Worm (Caenorhabditis elegans) whole organism, L4 larva: ENCODE results near the gene ZK632.4.

Experiments
- F10B5.3 ChIP-seq: sonication (generic microtip); optimal IDR thresholded peaks from 2 replicates; lab custom pipeline; 2016; ENCODE audit warnings: mild to moderate bottlenecking, missing genetic modification characterization, missing compliant biosample characterization
- F44E2.7 ChIP-seq: fragments of 200-800 bp; sonication (Bioruptor generic); IDR thresholded peaks from 2 replicates; pipeline ENCODE4 v2.1.2; 2022; ENCODE audit warnings: missing genetic modification characterization, missing compliant biosample characterization
- R02D3.7 ChIP-seq: fragments of 150-350 bp; sonication (generic microtip); optimal IDR thresholded peaks from 3 replicates; lab custom pipeline; 2014; ENCODE audit warnings: missing biosample characterization, missing genetic modification characterization
- T26A8.4 ChIP-seq: fragments of 200-800 bp; sonication (Bioruptor generic); IDR thresholded peaks from 2 replicates; pipeline ENCODE4 v1.3.6; 2022; ENCODE audit warnings: missing genetic modification characterization, missing compliant biosample characterization
- Y48G9A.11 ChIP-seq: fragments of 200-800 bp; sonication (Bioruptor generic); IDR thresholded peaks from 2 replicates; pipeline ENCODE4 v1.3.6; 2022; ENCODE audit warnings: missing genetic modification reagents, missing genetic modification characterization, missing compliant biosample characterization
- Y75B8A.6 ChIP-seq: fragments of 200-800 bp; sonication (Bioruptor generic); IDR thresholded peaks from 2 replicates; pipeline ENCODE4 v1.3.6; 2022; ENCODE audit warnings: missing genetic modification reagents, missing genetic modification characterization, missing compliant biosample characterization
- ZK337.2 ChIP-seq: fragments of 200-800 bp; sonication (Bioruptor generic); IDR thresholded peaks from 2 replicates; pipeline ENCODE4 v1.3.6; 2022; ENCODE audit warnings: missing genetic modification reagents, missing genetic modification characterization, missing compliant biosample characterization
- ZK546.5 ChIP-seq, 2 experiments: sonication (generic microtip); optimal IDR thresholded peaks; 2 replicates each; lab custom pipeline; 2017; ENCODE audit warnings: missing biosample characterization in 2 of 2, missing genetic modification characterization in 2 of 2
- aha-1 ChIP-seq: fragments of 150-350 bp; peaks from one replicate; lab custom pipeline; 2014; ENCODE audit warnings: missing biosample characterization, missing genetic modification characterization
- aly-2 ChIP-seq: sonication (generic microtip); optimal IDR thresholded peaks from 2 replicates; lab custom pipeline; 2018; ENCODE audit warnings: missing biosample characterization, missing genetic modification characterization
- ama-1 ChIP-seq: fragments of 150-350 bp; optimal IDR thresholded peaks from 2 replicates; lab custom pipeline; 2014; ENCODE audit warnings: inconsistent platforms, mixed read lengths
- attf-4 ChIP-seq: sonication (generic microtip); optimal IDR thresholded peaks from 3 replicates; lab custom pipeline; 2017; ENCODE audit warnings: missing biosample characterization, missing genetic modification characterization
- ceh-20 ChIP-seq: fragments of 200-800 bp; sonication (Bioruptor generic); IDR thresholded peaks from 2 replicates; pipeline ENCODE4 v1.3.6; 2022; ENCODE audit warnings: missing genetic modification reagents, missing genetic modification characterization, missing compliant biosample characterization
- ceh-62 ChIP-seq: sonication (generic microtip); optimal IDR thresholded peaks from 2 replicates; lab custom pipeline; 2017; ENCODE audit warnings: missing biosample characterization, missing genetic modification characterization
- cey-2 ChIP-seq: sonication (generic microtip); optimal IDR thresholded peaks from 3 replicates; lab custom pipeline; 2017; ENCODE audit warnings: missing genetic modification characterization, mild to moderate bottlenecking, missing compliant biosample characterization, antibody characterized with exemption, borderline replicate concordance; ENCODE audit not compliant: insufficient read depth
- daf-16 ChIP-seq, 3 experiments: sonication (generic microtip); optimal IDR thresholded peaks; 2 replicates each; lab custom pipeline; 2016 to 2017; ENCODE audit warnings: missing genetic modification characterization in 3 of 3, missing genetic modification reagents in 3 of 3, mild to moderate bottlenecking in 2 of 3, missing compliant biosample characterization in 2 of 3, missing biosample characterization in 1 of 3, moderate library complexity in 1 of 3
- daf-19 ChIP-seq: fragments of 200-800 bp; sonication (Bioruptor generic); conservative IDR thresholded peaks from 2 replicates; pipeline ENCODE4 v1.3.6; 2022; ENCODE audit warnings: missing genetic modification characterization, missing compliant biosample characterization
- dmd-9 ChIP-seq: fragments of 200-800 bp; sonication (Bioruptor generic); IDR thresholded peaks from 2 replicates; pipeline ENCODE4 v1.3.6; 2022; ENCODE audit warnings: missing genetic modification reagents, missing genetic modification characterization, missing compliant biosample characterization
- dpl-1 ChIP-seq: fragments of 150-350 bp; optimal IDR thresholded peaks from 2 replicates; lab custom pipeline; 2014; ENCODE audit warnings: missing biosample characterization, missing genetic modification reagents, missing genetic modification characterization
- egl-43 ChIP-seq: fragments of 200-800 bp; sonication (Bioruptor generic); IDR thresholded peaks from 2 replicates; pipeline ENCODE4 v1.3.6; 2022; ENCODE audit warnings: missing genetic modification reagents, missing genetic modification characterization, missing compliant biosample characterization
- fos-1 ChIP-seq: fragments of 150-350 bp; optimal IDR thresholded peaks from 2 replicates; lab custom pipeline; 2014; ENCODE audit warnings: missing biosample characterization, missing genetic modification characterization
- hlh-11 ChIP-seq: fragments of 200-800 bp; sonication (Bioruptor generic); optimal IDR thresholded peaks from 2 replicates; lab custom pipeline; 2018; ENCODE audit warnings: mild to moderate bottlenecking, missing genetic modification characterization, missing compliant biosample characterization
- hlh-30 ChIP-seq: sonication (generic microtip); optimal IDR thresholded peaks from 2 replicates; lab custom pipeline; 2017; ENCODE audit warnings: antibody characterized with exemption, mild to moderate bottlenecking, missing genetic modification characterization, missing compliant biosample characterization; ENCODE audit not compliant: insufficient read depth
- hmg-1.1 ChIP-seq: fragments of 200-800 bp; sonication (Bioruptor generic); IDR thresholded peaks from 2 replicates; pipeline ENCODE4 v1.3.6; 2022; ENCODE audit warnings: missing genetic modification reagents, missing genetic modification characterization, missing compliant biosample characterization
- jun-1 ChIP-seq: fragments of 150-350 bp; optimal IDR thresholded peaks from 2 replicates; lab custom pipeline; 2014; ENCODE audit warnings: missing biosample characterization, missing genetic modification reagents, missing genetic modification characterization
- lin-1 ChIP-seq: fragments of 200-800 bp; sonication (Bioruptor generic); IDR thresholded peaks from 2 replicates; pipeline ENCODE4 v1.3.6; 2022; ENCODE audit warnings: missing genetic modification reagents, missing genetic modification characterization, missing compliant biosample characterization
- lin-15B ChIP-seq: fragments of 150-350 bp; sonication (generic microtip); optimal IDR thresholded peaks from 3 replicates; lab custom pipeline; 2014; ENCODE audit warnings: missing biosample characterization, missing genetic modification characterization
- lin-39 ChIP-seq: fragments of 150-350 bp; optimal IDR thresholded peaks from 2 replicates; lab custom pipeline; 2014; ENCODE audit warnings: missing biosample characterization, missing genetic modification reagents, missing genetic modification characterization
- madf-5 ChIP-seq, 2 experiments: fragments of 200-800 bp; sonication (Bioruptor generic); IDR thresholded peaks; 2 replicates each; pipeline ENCODE4 v1.3.6; 2022; ENCODE audit warnings: missing compliant biosample characterization in 2 of 2, missing genetic modification characterization in 2 of 2
- madf-9 ChIP-seq: fragments of 200-800 bp; sonication (Bioruptor generic); conservative IDR thresholded peaks from 2 replicates; pipeline ENCODE4 v1.3.6; 2022; ENCODE audit warnings: missing genetic modification reagents, missing genetic modification characterization, missing compliant biosample characterization
- mep-1 ChIP-seq: fragments of 150-350 bp; sonication (generic microtip); optimal IDR thresholded peaks from 3 replicates; lab custom pipeline; 2014; ENCODE audit warnings: missing biosample characterization, missing genetic modification characterization
- nhr-111 ChIP-seq: fragments of 200-800 bp; sonication (Bioruptor generic); optimal IDR thresholded peaks from 2 replicates; lab custom pipeline; 2018; ENCODE audit warnings: mild to moderate bottlenecking, missing genetic modification characterization, missing compliant biosample characterization
- nhr-237 ChIP-seq: sonication (generic microtip); optimal IDR thresholded peaks from 2 replicates; lab custom pipeline; 2017; ENCODE audit warnings: missing biosample characterization, missing genetic modification characterization
- nhr-41 ChIP-seq: fragments of 200-800 bp; sonication (Bioruptor generic); IDR thresholded peaks from 2 replicates; pipeline ENCODE4 v1.3.6; 2022; ENCODE audit warnings: missing genetic modification reagents, missing genetic modification characterization, missing compliant biosample characterization
- nhr-48 ChIP-seq: sonication (generic microtip); optimal IDR thresholded peaks from 2 replicates; lab custom pipeline; 2016; ENCODE audit warnings: mild to moderate bottlenecking, missing genetic modification characterization, missing compliant biosample characterization
- nhr-6 ChIP-seq: fragments of 150-350 bp; optimal IDR thresholded peaks from 2 replicates; lab custom pipeline; 2014; ENCODE audit warnings: missing biosample characterization, missing genetic modification characterization
- pha-4 ChIP-seq, 2 experiments: fragments of 150-350 bp in 1 of 2; fragments of 200-800 bp in 1 of 2; sonication (Bioruptor generic) in 1 of 2; IDR thresholded peaks in 1 of 2; optimal IDR thresholded peaks in 1 of 2; 2 replicates each; pipeline versions ENCODE4 v1.3.6 to Lab custom; 2014 to 2022; ENCODE audit warnings: missing genetic modification characterization in 2 of 2, missing genetic modification reagents in 2 of 2, missing biosample characterization in 1 of 2, missing compliant biosample characterization in 1 of 2
- php-3 ChIP-seq: fragments of 200-800 bp; sonication (Bioruptor generic); IDR thresholded peaks from 2 replicates; pipeline ENCODE4 v1.3.6; 2022; ENCODE audit warnings: missing genetic modification reagents, missing genetic modification characterization, missing compliant biosample characterization
- rbr-2 ChIP-seq: sonication (generic microtip); optimal IDR thresholded peaks from 2 replicates; lab custom pipeline; 2016; ENCODE audit warnings: missing genotype, missing genetic modification characterization, missing compliant biosample characterization
- set-16 ChIP-seq: fragments of 200-800 bp; sonication (Bioruptor generic); IDR thresholded peaks from 2 replicates; pipeline ENCODE4 v1.3.6; 2022; ENCODE audit warnings: missing genetic modification reagents, missing genetic modification characterization, missing compliant biosample characterization
- snpc-1.2 ChIP-seq: fragments of 200-800 bp; sonication (Bioruptor generic); IDR thresholded peaks from 2 replicates; pipeline ENCODE4 v1.3.6; 2022; ENCODE audit warnings: missing genetic modification reagents, missing genetic modification characterization, missing compliant biosample characterization
- snpc-4 ChIP-seq: fragments of 150-350 bp; optimal IDR thresholded peaks from 2 replicates; lab custom pipeline; 2014; ENCODE audit warnings: missing biosample characterization, missing genetic modification characterization
- spr-1 ChIP-seq: sonication (generic microtip); optimal IDR thresholded peaks from 2 replicates; lab custom pipeline; 2016; ENCODE audit warnings: mild to moderate bottlenecking, missing genetic modification characterization, missing compliant biosample characterization
- tag-97 ChIP-seq: fragments of 200-800 bp; sonication (Bioruptor generic); IDR thresholded peaks from 2 replicates; pipeline ENCODE4 v1.3.6; 2022; ENCODE audit warnings: missing genetic modification characterization, missing compliant biosample characterization
- unc-130 ChIP-seq: sonication (generic microtip); optimal IDR thresholded peaks from 2 replicates; lab custom pipeline; 2016; ENCODE audit warnings: missing genetic modification reagents, missing genetic modification characterization, missing compliant biosample characterization
- unc-62 ChIP-seq, 3 experiments: fragments of 150-350 bp in 1 of 3; sonication (generic microtip); optimal IDR thresholded peaks in 2 of 3; peaks in 1 of 3; 1 replicate in 1 of 3; 2 replicates in 2 of 3; lab custom pipeline; 2014 to 2017; ENCODE audit warnings: missing biosample characterization in 3 of 3, missing genetic modification characterization in 3 of 3, missing genetic modification reagents in 3 of 3, missing genotype in 1 of 3
- zip-11 ChIP-seq: fragments of 200-800 bp; sonication (Bioruptor generic); IDR thresholded peaks from 2 replicates; pipeline ENCODE4 v1.3.6; 2022; ENCODE audit warnings: missing genetic modification characterization, missing compliant biosample characterization
- zip-2 ChIP-seq: fragments of 150-350 bp; optimal IDR thresholded peaks from 2 replicates; lab custom pipeline; 2014; ENCODE audit warnings: missing biosample characterization, missing genetic modification characterization
- ztf-11 ChIP-seq: fragments of 150-350 bp; optimal IDR thresholded peaks from 2 replicates; lab custom pipeline; 2014; ENCODE audit warnings: missing biosample characterization, missing genetic modification characterization
- ztf-7 ChIP-seq: fragments of 150-350 bp; optimal IDR thresholded peaks from 2 replicates; lab custom pipeline; 2014; ENCODE audit warnings: missing biosample characterization, missing genetic modification characterization

ZK632.4 gene

DNA sequence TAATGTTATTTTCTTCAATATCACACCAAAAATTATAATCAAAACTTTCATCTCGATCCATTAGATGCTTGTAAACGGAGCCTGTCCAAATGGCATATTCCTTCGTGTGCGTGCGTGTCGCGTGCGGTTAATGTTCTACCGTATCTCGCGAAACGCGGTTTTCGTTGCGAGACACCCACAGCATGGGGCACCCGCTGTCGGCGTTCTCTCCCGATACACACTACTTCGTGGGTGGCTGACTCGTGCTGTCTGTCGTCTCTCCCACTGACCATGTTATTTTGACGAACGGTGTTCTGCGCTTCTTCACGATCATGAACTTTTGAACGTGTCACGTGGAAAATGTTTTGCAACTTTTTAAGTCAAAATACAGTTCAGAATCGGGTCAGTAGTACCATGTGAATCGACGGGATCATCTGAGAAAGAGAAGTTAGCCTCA is 41.8 kb downstream of the ZK632.4 start (continued):
- TF ChIP-seq nhr-111 (peak; percentile 99), hlh-30 (tag; lab: Kevin White, UChicago) (peak; percentile 99), Y75B8A.6 (GFP tag; lab: Robert Waterston, UW) (peak; percentile 95), set-16 (GFP tag; lab: Robert Waterston, UW) (peak; percentile 91), ceh-20 (GFP tag; lab: Robert Waterston, UW) (peak; percentile 98), aly-2 (peak; percentile 36), attf-4 (tag; lab: Kevin White, UChicago) (no peak), zip-11 (GFP tag; lab: Robert Waterston, UW) (peak; percentile 48; the same call in 1 of the 2 replicates), aha-1 (tag; lab: Kevin White, UChicago) (peak; percentile 100), egl-43 (GFP tag; lab: Robert Waterston, UW) (peak; percentile 98), unc-62 (GFP tag; optimal IDR thresholded peaks at IDR 0.05 in 1 of 2; lab: Kevin White, UChicago) (peak in 1 of 2 experiments; percentile 100), unc-62 (tag; optimal IDR thresholded peaks at IDR 0.05; lab: Kevin White, UChicago) (no peak), dmd-9 (GFP tag; lab: Robert Waterston, UW) (peak; percentile 94), lin-15B (tag; lab: Kevin White, UChicago) (no peak), pha-4 (GFP tag; IDR thresholded peaks at IDR 0.05; lab: Robert Waterston, UW) (peak; percentile 98), pha-4 (tag; optimal IDR thresholded peaks at IDR 0.05; lab: Kevin White, UChicago) (no peak), cey-2 (tag; lab: Kevin White, UChicago) (peak; percentile 83), zip-2 (tag; lab: Kevin White, UChicago) (peak; percentile 82), F44E2.7 (GFP tag; lab: Robert Waterston, UW) (peak; percentile 73; the same call in 1 of the 2 replicates), dpl-1 (peak; percentile 86), daf-19 (GFP tag; lab: Robert Waterston, UW) (peak; percentile 83), madf-5 (GFP tag; IDR thresholded peaks at IDR 0.05; lab: Robert Waterston, UW) (peak; percentile 80 to 90; a peak in 2 of 4 replicates), madf-9 (GFP tag; lab: Robert Waterston, UW) (peak; percentile 92), R02D3.7 (no peak), Y48G9A.11 (peak; percentile 63; the same call in 1 of the 2 replicates), nhr-48 (tag; lab: Kevin White, UChicago) (peak; percentile 96), hmg-1.1 (peak; percentile 99), jun-1 (tag; lab: Kevin White, UChicago) (peak; percentile 95), rbr-2 (peak; percentile 98), lin-39 (tag; lab: Kevin White, UChicago) (peak; percentile 78), ztf-7 (peak; percentile 88), daf-16 (GFP tag; optimal IDR thresholded peaks at IDR 0.05; lab: Kevin White, UChicago) (peak; percentile 77 to 92), daf-16 (tag; optimal IDR thresholded peaks at IDR 0.05; lab: Kevin White, UChicago) (peak; percentile 91), ZK337.2 (peak; percentile 78; the same call in 1 of the 2 replicates), nhr-41 (GFP tag; lab: Robert Waterston, UW) (peak; percentile 96), nhr-6 (tag; lab: Kevin White, UChicago) (peak; percentile 96), nhr-237 (tag; lab: Kevin White, UChicago) (peak; percentile 37), snpc-1.2 (peak; percentile 78), lin-1 (peak; percentile 98), ztf-11 (tag; lab: Kevin White, UChicago) (no peak), php-3 (GFP tag; lab: Robert Waterston, UW) (peak; percentile 96), F10B5.3 (tag; lab: Kevin White, UChicago) (peak; percentile 91), snpc-4 (peak; percentile 35), spr-1 (peak; percentile 95), tag-97 (GFP tag; lab: Robert Waterston, UW) (0 out of 2 replicates have a peak, but pooled peaks have one; percentile 66), T26A8.4 (GFP tag; lab: Robert Waterston, UW) (peak; percentile 99), ceh-62 (tag; lab: Kevin White, UChicago) (no peak), ZK546.5 (tag; optimal IDR thresholded peaks at IDR 0.05; lab: Kevin White, UChicago) (peak; percentile 24 to 87), ama-1 (lab: Kevin White, UChicago) (peak; percentile 95), fos-1 (tag; lab: Kevin White, UChicago) (peak; percentile 87), unc-130 (GFP tag; lab: Kevin White, UChicago) (peak; percentile 1), hlh-11 (tag; lab: Kevin White, UChicago) (peak; percentile 100), mep-1 (tag; lab: Kevin White, UChicago) (peak; percentile 99)
